Fruit fly (Drosophila melanogaster) whole organism: ENCODE results near the gene CG32106.

ENCODE experiments used
- CG8478 ChIP-seq: fragments of >200 bp; optimal IDR thresholded peaks from 2 replicates; lab custom pipeline; 2018; ENCODE audit warnings: inconsistent platforms
- EcR ChIP-seq, 2 experiments: fragments of >200 bp; optimal IDR thresholded peaks; 2 replicates each; lab custom pipeline; 2017; ENCODE audit warnings: missing biosample characterization in 2 of 2, missing genetic modification characterization in 2 of 2, missing genetic modification reagents in 2 of 2
- psq ChIP-seq: fragments of >200 bp; optimal IDR thresholded peaks from 2 replicates; lab custom pipeline; 2017

DNA sequence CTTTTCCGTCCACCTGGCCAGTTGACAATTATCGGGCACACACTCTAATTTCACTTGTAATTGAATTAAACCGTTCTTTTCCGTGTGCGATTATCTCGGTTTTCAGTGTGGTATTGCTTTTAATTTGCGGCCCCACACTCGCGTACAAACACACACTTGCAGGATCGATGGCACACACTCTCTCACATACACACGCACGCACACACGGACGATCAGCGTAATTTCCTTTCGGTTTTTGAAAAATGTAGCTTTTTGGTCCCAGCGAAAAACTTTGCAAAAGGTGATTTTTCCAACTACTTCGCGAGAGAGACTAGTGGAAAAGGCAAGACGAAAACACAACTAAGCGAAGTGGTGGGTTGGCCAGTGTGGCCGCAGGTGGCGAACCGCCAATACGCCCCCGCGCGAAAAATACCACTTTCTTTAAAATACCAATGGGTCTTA is 26.2 kb upstream of the CG32106 start, which contains the start of gene Atg1:
- no peak for TF ChIP-seq EcR (GFP tag; optimal IDR thresholded peaks at IDR 0.05; lab: Kevin White, UChicago)
- no peak for TF ChIP-seq CG8478
- TF ChIP-seq psq (lab: Kevin White, UChicago): no peak
